Fruit fly (Drosophila melanogaster): ENCODE results near the gene mth.
A peak's percentile ranks its signal among the peaks of the same experiment; 100 is the strongest.

Gene mth

DNA sequence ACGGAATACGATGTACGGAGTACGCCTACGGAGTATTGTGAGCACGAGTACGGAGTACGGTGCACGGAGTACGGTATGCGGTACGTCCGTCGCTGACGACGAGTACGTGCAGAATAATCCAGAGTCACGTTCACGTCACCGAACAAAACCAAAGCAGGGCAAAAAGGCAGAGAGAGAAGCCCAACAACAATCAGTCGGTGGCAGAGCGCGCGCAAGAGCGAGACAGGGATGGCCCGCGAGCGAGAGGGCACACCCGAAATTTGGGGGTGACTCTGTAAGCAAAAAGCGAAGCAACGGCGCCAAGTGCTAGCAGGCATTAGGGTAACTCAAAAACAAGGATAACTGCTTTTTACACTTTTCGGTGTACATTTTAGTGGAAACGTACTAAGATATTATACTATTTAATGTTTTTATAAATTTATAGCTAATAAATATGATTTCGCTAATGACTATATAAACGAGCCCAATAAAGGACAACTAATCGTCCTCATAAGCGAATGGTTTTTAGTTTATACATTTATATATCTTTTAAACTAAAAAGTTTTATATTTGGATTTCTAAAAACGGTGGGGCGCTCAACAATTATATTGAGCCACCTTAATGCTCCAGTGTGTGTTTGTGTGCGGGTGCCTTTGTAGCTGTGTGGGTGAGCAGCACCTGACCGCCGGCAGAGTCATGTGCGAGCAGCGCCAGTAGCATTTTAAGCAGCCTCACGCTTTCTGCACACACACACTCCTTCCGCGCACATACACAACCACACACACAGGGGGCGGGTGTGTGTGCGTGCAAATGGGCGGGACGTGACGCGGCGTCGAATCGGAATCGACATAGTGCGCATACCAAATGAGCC, 30.7 kb upstream of the mth start (continued):
- TF ChIP-seq Abd-B (GFP tag; optimal IDR thresholded peaks at IDR 0.05) (peak; percentile 65), otp (GFP tag; IDR thresholded peaks at IDR 0.05) (peak; percentile 48; the same call in 1 of the 3 replicates), Hsf (GFP tag; optimal IDR thresholded peaks at IDR 0.05) (peak; percentile 46), CG8089 (GFP tag; optimal IDR thresholded peaks at IDR 0.05) (no peak), emc (GFP tag; optimal IDR thresholded peaks at IDR 0.05) (no peak), dimm (GFP tag; IDR thresholded peaks at IDR 0.05) (0 out of 2 replicates have a peak, but pooled peaks have one; percentile 26), Oli (tag; optimal IDR thresholded peaks at IDR 0.05) (peak; percentile 94), usp (GFP tag; optimal IDR thresholded peaks at IDR 0.05) (no peak), CG18764 (GFP tag; optimal IDR thresholded peaks at IDR 0.05) (peak; percentile 75), CG2129 (GFP tag; IDR thresholded peaks at IDR 0.05; ENCODE audit: partially characterized antibody) (0 out of 2 replicates have a peak, but pooled peaks have one; percentile 19), crc (GFP tag; optimal IDR thresholded peaks at IDR 0.05) (no peak), hth (optimal IDR thresholded peaks at IDR 0.05) (no peak), D19B (GFP tag; optimal IDR thresholded peaks at IDR 0.05) (peak; percentile 74), tna (GFP tag; IDR thresholded peaks at IDR 0.05; ENCODE audit: partially characterized antibody) (no peak), Atf3 (GFP tag; optimal IDR thresholded peaks at IDR 0.05) (no peak), grau (tag; optimal IDR thresholded peaks at IDR 0.05) (peak; percentile 93), insv (GFP tag; optimal IDR thresholded peaks at IDR 0.05) (peak in 1 of 2 experiments; percentile 67), odd (GFP tag; optimal IDR thresholded peaks at IDR 0.05) (peak; percentile 92), Nf-YC (tag; optimal IDR thresholded peaks at IDR 0.05) (no peak), sqz (GFP tag; optimal IDR thresholded peaks at IDR 0.05) (peak; percentile 78), sc (optimal IDR thresholded peaks at IDR 0.05) (no peak), sc (GFP tag; optimal IDR thresholded peaks at IDR 0.05) (peak; percentile 88), Hr78 (GFP tag; optimal IDR thresholded peaks at IDR 0.05) (peak in 1 of 2 experiments; percentile 75), CG15514 (GFP tag; optimal IDR thresholded peaks at IDR 0.05) (peak; percentile 79), B-H2 (GFP tag; optimal IDR thresholded peaks at IDR 0.05) (peak; percentile 89), CG6175 (GFP tag; IDR thresholded peaks at IDR 0.05) (0 out of 3 replicates have a peak, but pooled peaks have one; percentile 39), CG16813 (GFP tag; IDR thresholded peaks at IDR 0.05; ENCODE audit: partially characterized antibody) (no peak), CG4360 (GFP tag; IDR thresholded peaks at IDR 0.05) (peak; percentile 91), CG6654 (GFP tag; optimal IDR thresholded peaks at IDR 0.05) (peak; percentile 81), corto (GFP tag; optimal IDR thresholded peaks at IDR 0.05) (no peak), hkb (optimal IDR thresholded peaks at IDR 0.05) (no peak), hkb (GFP tag; IDR thresholded peaks at IDR 0.05) (peak; percentile 90), CG4730 (GFP tag; IDR thresholded peaks at IDR 0.05) (peak; percentile 68), CG18619 (GFP tag; optimal IDR thresholded peaks at IDR 0.05) (peak; percentile 93), ase (GFP tag; IDR thresholded peaks at IDR 0.05) (peak; percentile 38; the same call in 1 of the 3 replicates), CG11560 (tag; IDR thresholded peaks at IDR 0.05) (peak; percentile 51; the same call in 2 of the 3 replicates), CG14710 (tag; optimal IDR thresholded peaks at IDR 0.05) (peak; percentile 94), CG6791 (GFP tag; IDR thresholded peaks at IDR 0.05; ENCODE audit: partially characterized antibody) (no peak), Nf-YA (GFP tag; IDR thresholded peaks at IDR 0.05) (no peak), h (optimal IDR thresholded peaks at IDR 0.05) (no peak), z (GFP tag; IDR thresholded peaks at IDR 0.05) (no peak), Gsc (GFP tag; IDR thresholded peaks at IDR 0.05) (no peak), yki (optimal IDR thresholded peaks at IDR 0.05) (no peak), dm (GFP tag; optimal IDR thresholded peaks at IDR 0.05) (no peak), CG7372 (GFP tag; IDR thresholded peaks at IDR 0.05) (peak; percentile 70), CG3838 (GFP tag; optimal IDR thresholded peaks at IDR 0.05) (peak; percentile 18), CG31365 (tag; optimal IDR thresholded peaks at IDR 0.05) (peak; percentile 28), Blimp-1 (GFP tag; optimal IDR thresholded peaks at IDR 0.05) (peak; percentile 87), bowl (GFP tag; IDR thresholded peaks at IDR 0.05) (no peak), CHES-1-like (GFP tag; optimal IDR thresholded peaks at IDR 0.05) (no peak)
